Fruit fly (Drosophila melanogaster): ENCODE data around the gene Cyp303a1.

dm6 chr2L:16257227-16258071 is 36.5 kb upstream of the Cyp303a1 start, which contains the start of the genes PRL-1 and EndoGI:
- TF ChIP-seq lola (GFP tag; optimal IDR thresholded peaks at IDR 0.05) (no peak), CrebA (GFP tag; optimal IDR thresholded peaks at IDR 0.05; ENCODE audit: borderline replicate concordance) (no peak), pan (optimal IDR thresholded peaks at IDR 0.05) (no peak), tai (GFP tag; optimal IDR thresholded peaks at IDR 0.05) (no peak), h (GFP tag; optimal IDR thresholded peaks at IDR 0.05) (peak; percentile 57), Myc (optimal IDR thresholded peaks at IDR 0.05) (no peak), Hnf4 (GFP tag; optimal IDR thresholded peaks at IDR 0.05) (peak; percentile 78), Vsx2 (GFP tag; optimal IDR thresholded peaks at IDR 0.05; ENCODE audit: partially characterized antibody) (peak; percentile 72), ey (GFP tag; optimal IDR thresholded peaks at IDR 0.05) (peak; percentile 37), sage (GFP tag; optimal IDR thresholded peaks at IDR 0.05) (no peak)
